Worm (Caenorhabditis elegans) whole organism, L1 larva: ENCODE results near the gene egrh-3.

Experiments used
- ama-1 ChIP-seq: fragments of 150-350 bp; optimal IDR thresholded peaks from 2 replicates; lab custom pipeline; 2014
- ceh-82 ChIP-seq, 3 experiments: fragments of 150-350 bp in 1 of 3; sonication (generic microtip) in 2 of 3; optimal IDR thresholded peaks; 2 replicates each; lab custom pipeline; 2014 to 2017; ENCODE audit warnings: missing biosample characterization in 3 of 3, missing genetic modification characterization in 3 of 3
- efl-1 ChIP-seq, 4 experiments: fragments of 150-350 bp; optimal IDR thresholded peaks in 3 of 4; peaks in 1 of 4; 1 replicate in 1 of 4; 2 replicates in 3 of 4; lab custom pipeline; 2014; ENCODE audit warnings: missing biosample characterization in 2 of 4, missing genetic modification characterization in 2 of 4, missing genetic modification reagents in 2 of 4
- fkh-10 ChIP-seq: sonication (generic microtip); optimal IDR thresholded peaks from 2 replicates; lab custom pipeline; 2017; ENCODE audit warnings: missing biosample characterization, missing genetic modification reagents, missing genetic modification characterization
- lir-3 ChIP-seq: sonication (generic microtip); optimal IDR thresholded peaks from 2 replicates; lab custom pipeline; 2016; ENCODE audit warnings: mild to moderate bottlenecking, missing genetic modification characterization, moderate library complexity, missing compliant biosample characterization; ENCODE audit not compliant: poor library complexity
- nhr-237 ChIP-seq: fragments of 150-350 bp; optimal IDR thresholded peaks from 2 replicates; lab custom pipeline; 2014; ENCODE audit warnings: missing biosample characterization, missing genetic modification characterization
- nhr-77 ChIP-seq: fragments of 150-350 bp; optimal IDR thresholded peaks from 2 replicates; lab custom pipeline; 2014; ENCODE audit warnings: missing biosample characterization, missing genetic modification characterization
- nhr-84 ChIP-seq: sonication (generic microtip); optimal IDR thresholded peaks from 2 replicates; lab custom pipeline; 2017; ENCODE audit warnings: missing biosample characterization, missing genetic modification characterization
- nhr-85 ChIP-seq: sonication (generic microtip); peaks from one replicate; lab custom pipeline; 2016; ENCODE audit warnings: missing genetic modification characterization, inconsistent platforms, missing compliant biosample characterization
- pag-3 ChIP-seq: sonication (generic microtip); optimal IDR thresholded peaks from 2 replicates; lab custom pipeline; 2017; ENCODE audit warnings: missing genetic modification characterization, mild to moderate bottlenecking, missing compliant biosample characterization, antibody characterized with exemption, borderline replicate concordance; ENCODE audit not compliant: insufficient read depth
- unc-62 ChIP-seq: fragments of 150-350 bp; optimal IDR thresholded peaks from 2 replicates; lab custom pipeline; 2014; ENCODE audit warnings: missing biosample characterization, missing genetic modification reagents, missing genetic modification characterization
- zip-4 ChIP-seq: fragments of 200-800 bp; sonication (Bioruptor generic); optimal IDR thresholded peaks from 2 replicates; lab custom pipeline; 2018; ENCODE audit warnings: mild to moderate bottlenecking, missing genetic modification characterization, moderate library complexity, missing compliant biosample characterization
- ztf-11 ChIP-seq, 2 experiments: sonication (generic microtip); optimal IDR thresholded peaks; 2 replicates each; lab custom pipeline; 2016 to 2017; ENCODE audit warnings: missing genetic modification characterization in 2 of 2, missing biosample characterization in 1 of 2, missing compliant biosample characterization in 1 of 2

ce11 chrIV:2630145-2630544 lies 58.4 kb downstream of the egrh-3 start:
- TF ChIP-seq ceh-82 (tag; optimal IDR thresholded peaks at IDR 0.05; lab: Kevin White, UChicago) (no peak), nhr-77 (tag; lab: Kevin White, UChicago) (no peak), unc-62 (no peak), ama-1 (lab: Kevin White, UChicago) (no peak), ztf-11 (tag; optimal IDR thresholded peaks at IDR 0.05; lab: Kevin White, UChicago) (no peak), pag-3 (tag; lab: Kevin White, UChicago) (no peak), nhr-237 (tag; lab: Kevin White, UChicago) (no peak), efl-1 (optimal IDR thresholded peaks at IDR 0.05; lab: Kevin White, UChicago) (no peak), efl-1 (GFP tag; optimal IDR thresholded peaks at IDR 0.05 in 1 of 2; lab: Kevin White, UChicago) (no peak), nhr-85 (tag; lab: Kevin White, UChicago) (no peak), lir-3 (no peak), fkh-10 (GFP tag; lab: Kevin White, UChicago) (no peak), zip-4 (no peak), nhr-84 (tag; lab: Kevin White, UChicago) (no peak)
